Worm (Caenorhabditis elegans) whole organism, late embryonic: Measurements from ENCODE around the gene srx-112.
"Not testable (repeated sequence)": the region's sequence is repeated elsewhere in the genome, so short reads cannot be mapped to it uniquely, and the experiment has no call there.

Experiments used
- C08G9.2 ChIP-seq: sonication (generic microtip); optimal IDR thresholded peaks from 2 replicates; lab custom pipeline; 2016; ENCODE audit warnings: mild to moderate bottlenecking, missing genetic modification characterization, moderate library complexity, missing compliant biosample characterization
- K09A11.1 ChIP-seq: sonication (generic microtip); optimal IDR thresholded peaks from 2 replicates; lab custom pipeline; 2017; ENCODE audit warnings: antibody characterized with exemption, mild to moderate bottlenecking, missing genetic modification characterization, missing compliant biosample characterization; ENCODE audit not compliant: insufficient read depth
- T23F11.4 ChIP-seq: fragments of 200-800 bp; sonication (Bioruptor generic); optimal IDR thresholded peaks from 2 replicates; lab custom pipeline; 2018; ENCODE audit warnings: mild to moderate bottlenecking, missing genetic modification characterization, missing compliant biosample characterization
- ama-1 ChIP-seq: fragments of 150-350 bp; optimal IDR thresholded peaks from 2 replicates; lab custom pipeline; 2014
- ceh-24 ChIP-seq: sonication (generic microtip); optimal IDR thresholded peaks from 2 replicates; lab custom pipeline; 2016; ENCODE audit warnings: mild to moderate bottlenecking, missing genetic modification characterization, missing compliant biosample characterization
- ceh-34 ChIP-seq: sonication (generic microtip); optimal IDR thresholded peaks from 2 replicates; lab custom pipeline; 2016; ENCODE audit warnings: mild to moderate bottlenecking, missing genetic modification characterization, missing compliant biosample characterization
- ceh-48 ChIP-seq: sonication (generic microtip); optimal IDR thresholded peaks from 2 replicates; lab custom pipeline; 2016; ENCODE audit warnings: missing genetic modification characterization, inconsistent platforms, missing compliant biosample characterization
- ceh-6 ChIP-seq: fragments of 200-800 bp; sonication (Bioruptor generic); optimal IDR thresholded peaks from 2 replicates; lab custom pipeline; 2018; ENCODE audit warnings: mild to moderate bottlenecking, missing genetic modification characterization, missing compliant biosample characterization
- che-1 ChIP-seq: sonication (generic microtip); optimal IDR thresholded peaks from 2 replicates; lab custom pipeline; 2016; ENCODE audit warnings: mild to moderate bottlenecking, missing genetic modification characterization, missing compliant biosample characterization
- dmd-4 ChIP-seq: sonication (generic microtip); optimal IDR thresholded peaks from 2 replicates; lab custom pipeline; 2016; ENCODE audit warnings: borderline replicate concordance, missing genetic modification characterization, missing compliant biosample characterization
- eyg-1 ChIP-seq: sonication (generic microtip); optimal IDR thresholded peaks from 2 replicates; lab custom pipeline; 2016; ENCODE audit warnings: missing genotype, missing genetic modification characterization, missing compliant biosample characterization
- gmeb-2 ChIP-seq: sonication (generic microtip); optimal IDR thresholded peaks from 2 replicates; lab custom pipeline; 2016; ENCODE audit warnings: missing genetic modification characterization, inconsistent platforms, missing compliant biosample characterization
- hlh-15 ChIP-seq: sonication (generic microtip); optimal IDR thresholded peaks from 2 replicates; lab custom pipeline; 2016; ENCODE audit warnings: missing genetic modification characterization, missing compliant biosample characterization
- hlh-30 ChIP-seq: sonication (generic microtip); optimal IDR thresholded peaks from 2 replicates; lab custom pipeline; 2017; ENCODE audit warnings: antibody characterized with exemption, missing genetic modification characterization, missing compliant biosample characterization; ENCODE audit not compliant: insufficient read depth
- hlh-8 ChIP-seq: sonication (generic microtip); optimal IDR thresholded peaks from 2 replicates; lab custom pipeline; 2016; ENCODE audit warnings: missing genotype, missing genetic modification characterization, missing compliant biosample characterization
- lin-11 ChIP-seq: fragments of 200-800 bp; sonication (Bioruptor generic); optimal IDR thresholded peaks from 2 replicates; lab custom pipeline; 2018; ENCODE audit warnings: mild to moderate bottlenecking, missing genetic modification characterization, missing compliant biosample characterization
- nfya-1 ChIP-seq: sonication (generic microtip); optimal IDR thresholded peaks from 2 replicates; lab custom pipeline; 2017; ENCODE audit warnings: missing genetic modification characterization, mild to moderate bottlenecking, missing compliant biosample characterization, antibody characterized with exemption, moderate library complexity
- nhr-232 ChIP-seq: sonication (generic microtip); optimal IDR thresholded peaks from 2 replicates; lab custom pipeline; 2016; ENCODE audit warnings: missing genetic modification characterization, missing compliant biosample characterization
- npax-4 ChIP-seq: sonication (generic microtip); optimal IDR thresholded peaks from 2 replicates; lab custom pipeline; 2016; ENCODE audit warnings: missing genetic modification characterization, missing compliant biosample characterization
- odd-2 ChIP-seq: sonication (generic microtip); optimal IDR thresholded peaks from 2 replicates; lab custom pipeline; 2017; ENCODE audit warnings: antibody characterized with exemption, mild to moderate bottlenecking, missing genetic modification characterization, missing compliant biosample characterization
- pag-3 ChIP-seq: sonication (generic microtip); optimal IDR thresholded peaks from 2 replicates; lab custom pipeline; 2016; ENCODE audit warnings: missing compliant biosample characterization, missing genetic modification characterization, borderline replicate concordance
- pat-9 ChIP-seq: fragments of 200-800 bp; sonication (Bioruptor generic); optimal IDR thresholded peaks from 2 replicates; lab custom pipeline; 2018; ENCODE audit warnings: mild to moderate bottlenecking, missing genetic modification characterization, moderate library complexity, missing compliant biosample characterization
- pha-4 ChIP-seq: fragments of 150-350 bp; optimal IDR thresholded peaks from 2 replicates; lab custom pipeline; 2018; ENCODE audit warnings: missing biosample characterization, missing genetic modification reagents, missing genetic modification characterization
- pqm-1 ChIP-seq: sonication (generic microtip); optimal IDR thresholded peaks from 2 replicates; lab custom pipeline; 2016; ENCODE audit warnings: missing genetic modification characterization, missing compliant biosample characterization
- pros-1 ChIP-seq: fragments of 150-350 bp; optimal IDR thresholded peaks from 2 replicates; lab custom pipeline; 2014; ENCODE audit warnings: missing biosample characterization, missing genetic modification reagents, missing genetic modification characterization
- ref-2 ChIP-seq: sonication (generic microtip); optimal IDR thresholded peaks from 2 replicates; lab custom pipeline; 2016; ENCODE audit warnings: missing genetic modification characterization, missing compliant biosample characterization
- rnt-1 ChIP-seq: sonication (generic microtip); optimal IDR thresholded peaks from 2 replicates; lab custom pipeline; 2016; ENCODE audit warnings: missing genetic modification characterization, missing compliant biosample characterization
- sdc-2 ChIP-seq: sonication (generic microtip); optimal IDR thresholded peaks from 2 replicates; lab custom pipeline; 2016; ENCODE audit warnings: missing genotype, missing genetic modification characterization, missing compliant biosample characterization
- sox-4 ChIP-seq: sonication (generic microtip); optimal IDR thresholded peaks from 2 replicates; lab custom pipeline; 2017; ENCODE audit warnings: mild to moderate bottlenecking, missing genetic modification characterization, inconsistent platforms, missing compliant biosample characterization
- syd-9 ChIP-seq: sonication (generic microtip); optimal IDR thresholded peaks from 2 replicates; lab custom pipeline; 2016; ENCODE audit warnings: mild to moderate bottlenecking, missing genetic modification characterization, moderate library complexity, missing compliant biosample characterization
- unc-3 ChIP-seq, 2 experiments: fragments of 200-800 bp in 1 of 2; sonication (Bioruptor generic) in 1 of 2; sonication (generic microtip) in 1 of 2; conservative IDR thresholded peaks in 1 of 2; optimal IDR thresholded peaks in 1 of 2; 2 replicates each; pipeline versions ENCODE4 v1.3.6 to Lab custom; 2016 to 2022; ENCODE audit warnings: missing compliant biosample characterization in 2 of 2, missing genetic modification characterization in 2 of 2, missing genetic modification reagents in 1 of 2
- unc-55 ChIP-seq: sonication (generic microtip); optimal IDR thresholded peaks from 2 replicates; lab custom pipeline; 2017; ENCODE audit warnings: missing biosample characterization, missing genetic modification reagents, missing genetic modification characterization
- zip-5 ChIP-seq: sonication (generic microtip); optimal IDR thresholded peaks from 2 replicates; lab custom pipeline; 2016; ENCODE audit warnings: missing genetic modification characterization, missing compliant biosample characterization

Gene srx-112

DNA sequence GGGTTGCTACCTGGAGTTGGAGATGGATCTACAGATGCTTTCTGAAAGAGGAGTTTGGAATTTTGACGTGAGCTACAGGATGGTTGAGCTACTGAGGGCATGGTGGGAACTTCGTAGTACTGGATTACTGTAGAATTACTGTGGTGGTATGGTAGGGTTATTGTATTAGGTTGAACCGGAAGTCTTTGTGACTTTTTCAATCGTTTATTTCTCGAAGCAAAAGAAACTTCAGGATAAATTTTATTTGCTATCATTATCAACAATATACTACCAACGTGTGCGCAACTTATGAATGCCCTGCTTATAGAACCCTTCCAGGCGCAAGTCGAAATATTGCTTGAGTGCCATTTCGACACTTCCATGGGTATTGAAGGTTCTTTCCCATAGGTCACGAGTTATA is 2.8 kb downstream of the srx-112 start, which contains the start of gene T24E12.6:
Gene T24E12.6 (minus strand): TSS at position 101 of the 400 bp plus-strand sequence.
- not testable (repeated sequence) for TF ChIP-seq syd-9 (tag; lab: Kevin White, UChicago); pag-3; pha-4 (tag; lab: Kevin White, UChicago)

DNA sequence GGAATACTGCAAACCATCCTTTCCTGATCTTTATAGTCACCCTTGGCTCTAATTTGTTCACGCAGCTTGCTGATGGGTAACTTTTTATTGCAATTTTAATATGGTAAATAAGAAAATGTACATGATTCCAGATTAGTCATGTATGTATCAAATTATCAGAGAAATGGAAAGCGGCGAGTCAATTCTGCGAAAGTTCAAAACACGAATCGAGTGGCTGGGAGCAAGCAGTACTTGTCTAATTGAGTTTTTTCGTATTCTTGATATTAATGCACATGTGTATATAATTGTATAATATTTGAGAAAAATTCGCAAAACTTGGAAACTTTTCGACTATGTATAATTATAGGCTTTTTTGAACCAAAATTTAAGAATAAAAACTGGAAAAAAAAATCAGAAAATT is 5.4 kb downstream of the srx-112 start, which contains the start of gene T24E12.12:
Gene T24E12.12 (plus strand): TSS at position 281 of the 400 bp plus-strand sequence.
- TF ChIP-seq sdc-2 (tag; lab: Kevin White, UChicago) = no peak
- TF ChIP-seq hlh-30 (tag; lab: Kevin White, UChicago) = no peak
- no peak for TF ChIP-seq hlh-8 (tag; lab: Kevin White, UChicago)
- no peak for TF ChIP-seq dmd-4 (tag; lab: Kevin White, UChicago)
- TF ChIP-seq C08G9.2 = no peak
- no peak for TF ChIP-seq pros-1 (tag; lab: Kevin White, UChicago)
- TF ChIP-seq eyg-1 (tag; lab: Kevin White, UChicago) = no peak
- no peak for TF ChIP-seq lin-11 (tag; lab: Kevin White, UChicago)
- TF ChIP-seq npax-4 (tag; lab: Kevin White, UChicago) = no peak
- TF ChIP-seq pat-9 (tag; lab: Kevin White, UChicago) = no peak
- TF ChIP-seq ama-1 (lab: Kevin White, UChicago) = no peak
- TF ChIP-seq K09A11.1 (tag; lab: Kevin White, UChicago) = no peak
- TF ChIP-seq unc-55 (GFP tag; lab: Kevin White, UChicago) = no peak
- no peak for TF ChIP-seq ceh-34 (tag; lab: Kevin White, UChicago)
- TF ChIP-seq zip-5 (tag; lab: Kevin White, UChicago) = no peak
- TF ChIP-seq rnt-1 = no peak
- no peak for TF ChIP-seq syd-9 (tag; lab: Kevin White, UChicago)
- no peak for TF ChIP-seq ceh-6 (GFP tag; lab: Kevin White, UChicago)
- TF ChIP-seq unc-3 (GFP tag; conservative IDR thresholded peaks at IDR 0.05; lab: Robert Waterston, UW) = no peak
- no peak for TF ChIP-seq unc-3 (tag; optimal IDR thresholded peaks at IDR 0.05; lab: Kevin White, UChicago)

DNA sequence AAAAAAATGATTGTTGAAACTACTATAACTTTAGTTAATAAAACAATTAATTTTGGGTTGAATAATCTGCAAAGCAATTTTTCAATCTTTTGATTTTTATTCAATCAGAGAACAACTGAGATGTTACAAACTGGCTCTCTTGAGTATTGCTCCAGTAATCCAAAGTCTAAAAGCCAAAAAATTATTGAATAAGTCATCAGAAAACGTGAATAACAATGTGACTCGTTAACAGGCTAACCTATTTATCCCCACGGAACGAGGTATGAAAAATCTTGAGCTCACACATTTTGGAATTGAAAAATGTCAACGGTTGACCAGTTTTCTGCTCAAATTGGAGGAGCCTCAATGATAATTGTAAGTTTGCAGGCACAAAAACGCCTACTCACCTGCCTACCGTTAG is 6.9 kb downstream of the srx-112 start, which contains the start of gene srx-111:
Gene srx-111 (plus strand): TSS at position 301 of the 400 bp plus-strand sequence.
- no peak for TF ChIP-seq T23F11.4 (GFP tag; lab: Kevin White, UChicago)
- TF ChIP-seq nfya-1 (tag; lab: Kevin White, UChicago) = no peak
- TF ChIP-seq che-1 = no peak
- TF ChIP-seq ref-2 = no peak
- no peak for TF ChIP-seq hlh-15
- no peak for TF ChIP-seq odd-2
- TF ChIP-seq sdc-2 (tag; lab: Kevin White, UChicago) = no peak
- TF ChIP-seq pag-3 = no peak
- TF ChIP-seq gmeb-2 (tag; lab: Kevin White, UChicago) = no peak
- TF ChIP-seq ceh-48 (tag; lab: Kevin White, UChicago) = no peak
- TF ChIP-seq K09A11.1 (tag; lab: Kevin White, UChicago) = no peak
- TF ChIP-seq pqm-1 (tag; lab: Kevin White, UChicago) = no peak
- TF ChIP-seq pros-1 (tag; lab: Kevin White, UChicago) = no peak

DNA sequence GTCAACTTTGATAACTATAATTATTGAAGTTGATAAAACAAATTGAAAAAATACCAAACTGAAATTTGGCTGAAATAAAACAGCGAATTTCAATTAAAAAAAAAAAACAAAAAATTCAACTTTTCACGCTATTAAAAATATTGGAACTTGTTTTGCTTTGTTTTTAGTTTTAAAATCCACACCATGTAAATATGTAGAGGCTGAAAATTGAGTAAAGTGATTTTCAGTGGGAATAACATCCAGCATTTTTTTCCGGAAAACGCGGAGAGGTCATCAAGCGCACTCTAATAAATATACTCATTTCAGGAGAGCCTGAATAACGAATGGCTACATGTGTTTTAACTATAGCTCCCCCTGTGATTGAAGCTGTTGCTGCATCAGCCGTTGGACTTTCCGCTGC is 10.8 kb downstream of the srx-112 start, which contains the start of gene rcd-1:
Gene rcd-1 (plus strand): TSS at position 301 of the 400 bp plus-strand sequence.
- no peak for TF ChIP-seq che-1
- TF ChIP-seq nfya-1 (tag; lab: Kevin White, UChicago) = no peak
- TF ChIP-seq C08G9.2 = no peak
- TF ChIP-seq ceh-24 (tag; lab: Kevin White, UChicago) = no peak
- no peak for TF ChIP-seq nhr-232 (tag; lab: Kevin White, UChicago)
- no peak for TF ChIP-seq pha-4 (tag; lab: Kevin White, UChicago)
- TF ChIP-seq dmd-4 (tag; lab: Kevin White, UChicago) = no peak
- no peak for TF ChIP-seq pag-3
- TF ChIP-seq odd-2 = no peak
- no peak for TF ChIP-seq ama-1 (lab: Kevin White, UChicago)
- TF ChIP-seq unc-55 (GFP tag; lab: Kevin White, UChicago) = no peak
- TF ChIP-seq hlh-30 (tag; lab: Kevin White, UChicago) = no peak
- no peak for TF ChIP-seq sox-4 (tag; lab: Kevin White, UChicago)
- TF ChIP-seq gmeb-2 (tag; lab: Kevin White, UChicago) = no peak
